Worm (Caenorhabditis elegans) whole organism, early embryonic: Measurements from ENCODE around the gene R13A1.10.

ENCODE experiments used
- B0310.2 ChIP-seq: sonication (generic microtip); optimal IDR thresholded peaks from 2 replicates; lab custom pipeline; 2016; ENCODE audit warnings: mild to moderate bottlenecking, missing genetic modification characterization, missing compliant biosample characterization
- F13C5.2 ChIP-seq: sonication (generic microtip); optimal IDR thresholded peaks from 2 replicates; lab custom pipeline; 2017; ENCODE audit warnings: mild to moderate bottlenecking, missing genetic modification characterization, inconsistent platforms, missing compliant biosample characterization
- aly-1 ChIP-seq: sonication (generic microtip); optimal IDR thresholded peaks from 2 replicates; lab custom pipeline; 2016; ENCODE audit warnings: missing genetic modification characterization, missing compliant biosample characterization
- ama-1 ChIP-seq: fragments of 150-350 bp; optimal IDR thresholded peaks from 2 replicates; lab custom pipeline; 2014
- ceh-13 ChIP-seq: fragments of 200-800 bp; sonication (Bioruptor generic); optimal IDR thresholded peaks from 2 replicates; lab custom pipeline; 2018; ENCODE audit warnings: mild to moderate bottlenecking, missing genetic modification characterization, missing compliant biosample characterization
- ceh-36 ChIP-seq: sonication (generic microtip); optimal IDR thresholded peaks from 2 replicates; lab custom pipeline; 2016; ENCODE audit warnings: missing genetic modification characterization, inconsistent platforms, missing compliant biosample characterization
- ets-7 ChIP-seq: sonication (generic microtip); optimal IDR thresholded peaks from 2 replicates; lab custom pipeline; 2016; ENCODE audit warnings: missing genotype, missing genetic modification characterization, missing compliant biosample characterization
- flt-1 ChIP-seq: fragments of 200-800 bp; sonication (Bioruptor generic); IDR thresholded peaks from 2 replicates; pipeline ENCODE4 v1.3.6; 2022; ENCODE audit warnings: missing genetic modification characterization, missing compliant biosample characterization
- hmbx-1 ChIP-seq: sonication (generic microtip); optimal IDR thresholded peaks from 2 replicates; lab custom pipeline; 2016; ENCODE audit warnings: mild to moderate bottlenecking, missing genetic modification characterization, missing compliant biosample characterization
- hmg-4 ChIP-seq: fragments of 200-800 bp; sonication (Bioruptor generic); optimal IDR thresholded peaks from 2 replicates; lab custom pipeline; 2018; ENCODE audit warnings: mild to moderate bottlenecking, missing genetic modification characterization, missing compliant biosample characterization
- hnd-1 ChIP-seq: sonication (generic microtip); optimal IDR thresholded peaks from 2 replicates; lab custom pipeline; 2016; ENCODE audit warnings: missing genetic modification characterization, missing compliant biosample characterization
- pes-1 ChIP-seq: fragments of 200-800 bp; sonication (Bioruptor generic); IDR thresholded peaks from 2 replicates; pipeline ENCODE4 v1.3.6; 2022; ENCODE audit warnings: missing genetic modification reagents, missing genetic modification characterization, missing compliant biosample characterization
- scrt-1 ChIP-seq: fragments of 200-800 bp; sonication (Bioruptor generic); IDR thresholded peaks from 2 replicates; pipeline ENCODE4 v1.3.6; 2022; ENCODE audit warnings: missing genetic modification characterization, missing compliant biosample characterization
- sea-1 ChIP-seq: fragments of 200-800 bp; sonication (Bioruptor generic); conservative IDR thresholded peaks from 2 replicates; pipeline ENCODE4 v1.3.6; 2022; ENCODE audit warnings: missing genetic modification characterization, missing compliant biosample characterization
- tbx-11 ChIP-seq: fragments of 200-800 bp; sonication (Bioruptor generic); IDR thresholded peaks from 2 replicates; pipeline ENCODE4 v1.3.6; 2022; ENCODE audit warnings: missing genetic modification characterization, missing compliant biosample characterization
- tbx-37 ChIP-seq: fragments of 200-800 bp; sonication (Bioruptor generic); conservative IDR thresholded peaks from 2 replicates; pipeline ENCODE4 v1.3.6; 2022; ENCODE audit warnings: missing genetic modification reagents, missing genetic modification characterization, missing compliant biosample characterization
- tra-4 ChIP-seq: sonication (generic microtip); optimal IDR thresholded peaks from 2 replicates; lab custom pipeline; 2017; ENCODE audit warnings: missing genetic modification characterization, missing compliant biosample characterization

Gene R13A1.10

DNA sequence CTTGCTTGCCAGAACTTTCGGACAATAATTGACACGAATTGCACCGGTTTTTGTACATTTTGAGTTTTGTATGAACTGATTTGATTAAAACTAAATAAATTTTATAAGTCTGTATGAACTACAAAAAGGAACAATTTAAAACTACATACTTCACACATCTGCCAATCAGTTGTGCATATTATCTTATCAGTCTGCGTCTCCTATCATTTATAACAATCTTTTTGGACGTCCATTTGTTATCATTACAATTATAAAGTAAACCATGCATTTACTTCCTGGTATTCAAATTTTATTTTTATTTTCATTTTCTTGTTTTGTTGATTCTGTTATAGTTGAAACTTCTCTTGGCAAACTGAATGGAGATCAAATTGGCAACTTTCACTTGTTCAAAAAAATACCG, 46.7 kb downstream of the R13A1.10 start, which contains the start of gene cest-10:
Gene cest-10, plus strand, starts transcription at position 254 of the 400 bp plus-strand sequence.
- TF ChIP-seq aly-1 (tag; lab: Kevin White, UChicago) (no peak), hnd-1 (tag; lab: Kevin White, UChicago) (no peak), hmbx-1 (tag; lab: Kevin White, UChicago) (no peak), ets-7 (no peak), flt-1 (GFP tag; lab: Robert Waterston, UW) (no peak), tbx-11 (GFP tag; lab: Robert Waterston, UW) (no peak), scrt-1 (no peak), tra-4 (no peak), tbx-37 (no peak), B0310.2 (tag; lab: Kevin White, UChicago) (no peak), sea-1 (no peak), ceh-36 (no peak), hmg-4 (no peak), F13C5.2 (no peak)

DNA sequence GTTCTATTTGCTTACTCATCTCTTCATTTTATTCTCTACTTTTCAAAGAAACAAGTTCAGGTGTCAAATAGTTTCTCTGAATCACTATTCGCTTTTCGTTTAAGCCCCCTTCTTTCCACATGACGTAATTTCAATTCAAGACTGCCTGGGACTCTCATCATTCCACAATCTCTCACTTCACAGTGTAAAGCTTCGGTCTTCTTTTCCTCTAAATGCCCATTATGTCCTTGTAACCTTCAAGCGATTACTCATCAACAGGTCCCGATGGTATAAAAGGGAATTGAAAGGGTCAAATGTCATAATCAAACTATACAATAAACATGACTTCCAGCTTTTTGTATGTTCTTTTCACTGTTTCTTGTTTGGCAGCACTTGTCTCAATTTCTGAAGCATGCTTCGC, 48.0 kb downstream of the R13A1.10 start, which contains the start of gene C42D4.3:
Gene C42D4.3, plus strand, starts transcription at position 298 of the 400 bp plus-strand sequence.
- TF ChIP-seq hmg-4 (no peak), aly-1 (tag; lab: Kevin White, UChicago) (no peak), tbx-37 (no peak), tbx-11 (GFP tag; lab: Robert Waterston, UW) (no peak), ceh-36 (no peak), B0310.2 (tag; lab: Kevin White, UChicago) (no peak), scrt-1 (no peak), flt-1 (GFP tag; lab: Robert Waterston, UW) (no peak), sea-1 (no peak), hnd-1 (tag; lab: Kevin White, UChicago) (no peak), ama-1 (lab: Kevin White, UChicago) (no peak), F13C5.2 (no peak), ets-7 (no peak), tra-4 (no peak)

DNA sequence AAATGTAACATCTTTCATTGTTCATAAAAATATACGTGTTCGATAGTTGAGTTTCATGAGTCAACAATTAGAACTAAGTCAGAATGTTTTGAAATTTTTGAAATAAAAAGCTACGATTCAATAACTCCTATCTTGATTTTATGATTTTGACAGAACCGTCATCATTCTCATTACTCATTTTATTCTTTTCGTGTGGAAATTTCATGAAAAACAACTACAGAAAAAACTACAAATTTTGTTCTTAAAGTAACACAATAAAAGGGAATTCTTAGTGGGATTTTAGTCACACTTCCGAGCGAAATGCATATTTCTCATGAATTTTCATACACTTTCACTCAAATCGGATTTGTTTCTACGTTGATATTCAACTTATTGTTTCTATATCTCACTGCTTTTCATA, 50.1 kb downstream of the R13A1.10 start, which contains the start of gene str-44:
Gene str-44, plus strand, starts transcription at position 301 of the 400 bp plus-strand sequence.
- TF ChIP-seq scrt-1: no peak
- TF ChIP-seq hnd-1 (tag; lab: Kevin White, UChicago): no peak
- no peak for TF ChIP-seq ceh-13
- TF ChIP-seq B0310.2 (tag; lab: Kevin White, UChicago): no peak
- TF ChIP-seq hmbx-1 (tag; lab: Kevin White, UChicago): no peak
- no peak for TF ChIP-seq F13C5.2
- no peak for TF ChIP-seq tbx-37
- no peak for TF ChIP-seq tra-4
- no peak for TF ChIP-seq aly-1 (tag; lab: Kevin White, UChicago)
- TF ChIP-seq ets-7: no peak
- TF ChIP-seq pes-1 (GFP tag; lab: Robert Waterston, UW): no peak
- no peak for TF ChIP-seq ama-1 (lab: Kevin White, UChicago)
- no peak for TF ChIP-seq sea-1
- TF ChIP-seq flt-1 (GFP tag; lab: Robert Waterston, UW): no peak
- TF ChIP-seq tbx-11 (GFP tag; lab: Robert Waterston, UW): no peak
- no peak for TF ChIP-seq ceh-36
- TF ChIP-seq hmg-4: no peak
